Worm (Caenorhabditis elegans) whole organism, midembryonic: Measurements from ENCODE around the gene srz-10.

ENCODE experiments used
- cog-1 ChIP-seq: sonication (generic microtip); optimal IDR thresholded peaks from 2 replicates; lab custom pipeline; 2016; ENCODE audit warnings: missing genetic modification characterization, missing compliant biosample characterization
- flt-1 ChIP-seq: fragments of 200-800 bp; sonication (Bioruptor generic); IDR thresholded peaks from 2 replicates; pipeline ENCODE4 v1.3.6; 2022; ENCODE audit warnings: missing genetic modification characterization, missing compliant biosample characterization
- med-1 ChIP-seq: sonication (generic microtip); optimal IDR thresholded peaks from 2 replicates; lab custom pipeline; 2017; ENCODE audit warnings: missing genetic modification characterization, mild to moderate bottlenecking, missing compliant biosample characterization, antibody characterized with exemption, missing genetic modification reagents; ENCODE audit not compliant: insufficient read depth
- ref-1 ChIP-seq: fragments of 200-800 bp; sonication (Bioruptor generic); conservative IDR thresholded peaks from 2 replicates; pipeline ENCODE4 v1.3.6; 2022; ENCODE audit warnings: missing genetic modification reagents, missing genetic modification characterization, missing compliant biosample characterization

DNA sequence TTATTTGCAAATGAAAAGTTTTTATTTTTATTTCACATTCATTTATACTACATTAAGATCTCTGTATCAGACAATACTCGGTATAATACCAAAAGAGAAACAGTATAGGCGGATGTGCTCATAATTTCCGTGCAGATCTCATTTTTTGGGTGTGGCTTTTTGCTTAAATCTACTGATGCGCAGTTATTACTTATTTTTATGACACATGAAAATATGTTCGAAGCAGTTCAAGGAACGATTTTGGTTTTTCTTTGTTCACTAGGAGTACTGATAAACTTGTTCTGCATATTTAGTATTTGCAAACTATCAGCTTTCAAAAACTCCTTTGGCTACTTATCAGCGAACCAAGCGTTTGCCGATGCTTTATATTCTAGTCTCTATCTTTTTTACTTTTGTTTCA lies 43.5 kb upstream of the srz-10 start, which contains the start of gene srx-58:
- TF ChIP-seq flt-1 (GFP tag; lab: Robert Waterston, UW), result no peak
- TF ChIP-seq cog-1 (tag; lab: Kevin White, UChicago), result no peak
- TF ChIP-seq med-1 (GFP tag; lab: Kevin White, UChicago), result no peak
- TF ChIP-seq ref-1 (GFP tag; lab: Robert Waterston, UW), result no peak
